Fruit fly (Drosophila melanogaster): ENCODE data around the gene mth.
A peak's percentile ranks its signal among the peaks of the same experiment; 100 is the strongest.

The mth gene

DNA sequence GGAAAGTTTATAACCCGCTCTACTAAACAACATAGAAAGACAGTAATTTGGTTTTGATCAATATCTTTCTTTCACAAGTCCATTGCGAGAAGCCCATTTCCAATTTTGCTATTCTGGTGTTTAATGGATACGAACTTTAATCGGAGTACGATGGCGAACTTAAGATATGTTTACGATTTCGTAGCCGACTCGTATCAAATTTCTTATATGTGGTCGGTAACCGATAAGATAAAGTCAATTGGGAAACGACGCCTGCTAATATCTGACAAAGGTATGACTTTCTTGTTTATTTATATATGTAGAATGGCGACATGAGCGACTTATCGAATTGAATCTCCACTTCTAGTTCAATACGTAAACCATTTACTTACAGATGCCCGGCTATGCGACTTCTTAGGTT is 8.6 kb downstream of the mth start:
- no peak for TF ChIP-seq Rel (GFP tag; optimal IDR thresholded peaks at IDR 0.05)
- TF ChIP-seq Rel (tag; optimal IDR thresholded peaks at IDR 0.05) = peak; percentile 17
- TF ChIP-seq N (GFP tag; optimal IDR thresholded peaks at IDR 0.05) = no peak

DNA sequence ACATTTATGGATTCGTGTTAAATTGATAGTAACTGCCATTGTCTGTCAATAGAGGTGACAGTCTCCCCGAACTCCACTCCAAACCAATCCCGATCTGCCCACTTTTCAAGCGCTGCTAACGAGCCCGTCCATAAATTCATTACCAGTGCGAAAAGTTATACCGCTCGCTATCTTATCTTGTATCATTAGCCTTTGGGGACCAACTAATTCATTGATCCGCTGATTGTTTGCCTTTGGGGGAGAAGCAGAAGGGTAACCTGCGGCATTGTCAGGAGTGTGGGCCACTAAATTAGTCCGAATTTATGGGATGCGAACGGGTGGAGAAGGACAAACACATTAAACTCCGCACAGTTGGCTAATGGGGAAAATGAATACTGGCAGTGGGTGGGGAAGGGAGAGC is 9.6 kb downstream of the mth start:
- TF ChIP-seq Hnf4 (GFP tag; optimal IDR thresholded peaks at IDR 0.05) (no peak), GATAd (GFP tag; optimal IDR thresholded peaks at IDR 0.05) (no peak), dl (GFP tag; optimal IDR thresholded peaks at IDR 0.05; ENCODE audit: insufficient read depth in 1 of 2, partially characterized antibody in 2 of 2) (no peak), CrebA (GFP tag; optimal IDR thresholded peaks at IDR 0.05; ENCODE audit: borderline replicate concordance) (no peak), rgr (GFP tag; optimal IDR thresholded peaks at IDR 0.05) (no peak), woc (GFP tag; optimal IDR thresholded peaks at IDR 0.05) (no peak), Dif (GFP tag; optimal IDR thresholded peaks at IDR 0.05; ENCODE audit: partially characterized antibody) (no peak)

DNA sequence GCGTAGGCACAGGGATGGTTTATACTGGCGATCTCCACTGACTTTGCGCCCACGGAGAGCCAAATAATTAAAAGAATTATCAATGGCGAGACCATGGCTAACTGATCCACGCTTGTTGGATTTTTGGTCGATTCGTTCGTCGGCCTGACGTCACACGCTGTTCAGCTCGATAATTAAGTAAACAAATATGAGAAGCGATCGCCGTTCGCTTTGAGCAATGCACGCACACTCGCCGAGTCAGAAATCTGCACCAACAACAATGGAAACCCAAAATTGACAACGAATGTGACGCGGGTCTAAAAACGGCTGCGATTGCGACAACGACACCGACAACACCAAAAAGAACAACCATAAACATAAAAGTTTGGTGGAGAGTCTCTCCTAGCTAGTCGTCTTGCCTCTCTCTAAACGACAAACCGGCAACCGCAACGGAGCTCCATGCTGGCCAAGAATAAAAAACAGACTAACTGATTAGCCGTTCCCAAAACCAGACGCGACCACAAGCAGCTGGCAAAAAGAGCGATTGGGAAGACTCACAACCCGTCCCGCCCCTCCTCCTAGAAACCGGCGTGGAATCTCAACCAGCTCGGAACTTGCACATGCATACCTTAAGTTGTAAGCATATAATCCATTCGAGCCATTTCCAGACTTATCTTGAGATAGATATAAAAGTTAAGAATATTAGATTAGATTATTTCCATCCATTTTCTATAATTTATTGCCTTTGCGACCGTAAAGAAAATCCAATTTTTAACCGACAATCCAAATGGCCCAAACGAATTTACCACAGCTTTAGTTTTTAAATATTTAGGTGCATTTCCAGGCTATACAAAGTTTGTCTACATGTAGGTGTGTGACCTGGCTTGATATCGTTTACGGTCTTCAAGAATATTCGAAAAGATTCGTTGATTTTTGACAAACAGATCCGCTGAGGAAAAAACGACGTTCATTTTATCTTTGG is 14.6 kb downstream of the mth start, which contains the start of gene mthl9:
Gene mthl9, minus strand, starts transcription at position 468 of the 961 bp plus-strand sequence.
- TF ChIP-seq dmrt93B (GFP tag; optimal IDR thresholded peaks at IDR 0.05) = no peak
- no peak for TF ChIP-seq ey (GFP tag; optimal IDR thresholded peaks at IDR 0.05)
- peak; percentile 57 for TF ChIP-seq Dif (GFP tag; optimal IDR thresholded peaks at IDR 0.05; ENCODE audit: partially characterized antibody)
- TF ChIP-seq sv (GFP tag; optimal IDR thresholded peaks at IDR 0.05) = no peak
- TF ChIP-seq Myc (optimal IDR thresholded peaks at IDR 0.05) = peak; percentile 83
- TF ChIP-seq Abd-B (GFP tag; optimal IDR thresholded peaks at IDR 0.05) = no peak
- no peak for TF ChIP-seq usp (GFP tag; optimal IDR thresholded peaks at IDR 0.05)
- TF ChIP-seq Hr83 (GFP tag; optimal IDR thresholded peaks at IDR 0.05; ENCODE audit: poor library complexity, severe bottlenecking) = peak; percentile 3
- TF ChIP-seq rgr (GFP tag; optimal IDR thresholded peaks at IDR 0.05) = peak; percentile 29
- TF ChIP-seq Jra (GFP tag; optimal IDR thresholded peaks at IDR 0.05) = no peak
- no peak for TF ChIP-seq Rel (GFP tag; optimal IDR thresholded peaks at IDR 0.05)
- TF ChIP-seq Rel (tag; optimal IDR thresholded peaks at IDR 0.05) = peak; percentile 11
- no peak for TF ChIP-seq fru (GFP tag; optimal IDR thresholded peaks at IDR 0.05)
- no peak for TF ChIP-seq tai (GFP tag; optimal IDR thresholded peaks at IDR 0.05)
- no peak for TF ChIP-seq Dfd (GFP tag; optimal IDR thresholded peaks at IDR 0.05)
- TF ChIP-seq Mio (GFP tag; optimal IDR thresholded peaks at IDR 0.05) = no peak
- TF ChIP-seq h (GFP tag; optimal IDR thresholded peaks at IDR 0.05) = no peak
- TF ChIP-seq jim (GFP tag; optimal IDR thresholded peaks at IDR 0.05) = no peak
- TF ChIP-seq lola (GFP tag; optimal IDR thresholded peaks at IDR 0.05) = no peak
- TF ChIP-seq dl (GFP tag; optimal IDR thresholded peaks at IDR 0.05; ENCODE audit: insufficient read depth in 1 of 2, partially characterized antibody in 2 of 2) = peak in 1 of 2 experiments; percentile 26
- no peak for TF ChIP-seq CG9705 (GFP tag; optimal IDR thresholded peaks at IDR 0.05)
- TF ChIP-seq HLH106 (tag; optimal IDR thresholded peaks at IDR 0.05) = peak; percentile 10
- peak; percentile 98 for TF ChIP-seq Vsx2 (GFP tag; optimal IDR thresholded peaks at IDR 0.05; ENCODE audit: partially characterized antibody)
- TF ChIP-seq Sp1 (GFP tag; optimal IDR thresholded peaks at IDR 0.05) = peak; percentile 35

DNA sequence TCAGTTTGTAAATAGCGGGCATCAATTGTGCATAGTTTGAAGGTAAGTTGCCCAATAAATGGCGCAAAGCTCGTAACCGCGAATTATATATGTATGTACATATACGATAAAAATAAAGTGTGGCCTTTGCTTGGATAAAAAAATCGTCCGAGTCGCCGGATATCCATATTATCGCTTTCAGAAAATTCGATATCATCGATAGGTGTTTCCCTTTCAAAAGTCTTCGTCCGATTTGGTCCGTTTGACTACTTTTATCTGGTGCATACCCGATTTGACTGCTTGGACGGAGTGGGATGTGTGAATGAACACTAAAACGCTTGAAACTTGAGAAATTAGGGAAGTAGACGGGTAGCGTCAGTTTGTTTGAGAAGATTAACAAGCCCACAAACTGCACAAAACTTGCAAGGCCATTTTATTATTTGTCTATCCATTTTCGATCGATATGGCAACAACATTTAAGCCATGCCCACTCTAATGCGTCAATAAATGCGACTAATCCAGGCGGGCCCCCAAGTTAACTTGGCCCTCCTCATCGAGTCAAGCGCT is 17.5 kb downstream of the mth start:
- TF ChIP-seq ey (GFP tag; optimal IDR thresholded peaks at IDR 0.05) (no peak), Hr83 (GFP tag; optimal IDR thresholded peaks at IDR 0.05; ENCODE audit: poor library complexity, severe bottlenecking) (no peak), CG9705 (GFP tag; optimal IDR thresholded peaks at IDR 0.05) (peak; percentile 12), Rel (GFP tag; optimal IDR thresholded peaks at IDR 0.05) (no peak), Rel (tag; optimal IDR thresholded peaks at IDR 0.05) (peak; percentile 64), psq (GFP tag; optimal IDR thresholded peaks at IDR 0.05) (no peak), sv (GFP tag; optimal IDR thresholded peaks at IDR 0.05) (no peak), fru (GFP tag; optimal IDR thresholded peaks at IDR 0.05) (no peak)

DNA sequence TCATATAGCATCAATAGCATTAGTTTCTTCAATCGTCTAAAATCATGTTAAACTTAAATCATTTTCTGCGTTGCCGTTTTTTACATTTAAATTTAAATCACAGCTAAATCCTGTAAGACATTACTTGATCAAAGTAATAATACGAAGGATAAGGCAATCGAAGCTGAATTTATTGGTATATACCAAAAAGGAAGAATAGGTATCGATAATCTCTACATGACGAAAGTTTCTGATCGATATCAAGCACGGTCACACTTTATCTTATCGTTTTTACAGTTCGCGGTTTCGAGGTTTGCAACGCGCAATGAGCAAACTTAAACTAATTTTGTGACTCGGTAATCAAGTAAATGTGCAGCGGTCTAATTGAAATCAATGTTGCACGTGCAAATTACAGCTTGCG is 18.9 kb downstream of the mth start, which contains the start of the genes Atac3 and Ptpmeg:
Gene Atac3, minus strand, starts transcription at position 160 of the 400 bp plus-strand sequence.
Gene Ptpmeg, plus strand, starts transcription at position 265 of the 400 bp plus-strand sequence.
- TF ChIP-seq Myc (optimal IDR thresholded peaks at IDR 0.05) = peak; percentile 29
- TF ChIP-seq pan (optimal IDR thresholded peaks at IDR 0.05) = no peak
